Worm (Caenorhabditis elegans) whole organism, L1 larva: ENCODE measurements around the gene pho-1.

Experiments used
- ama-1 ChIP-seq: fragments of 150-350 bp; optimal IDR thresholded peaks from 2 replicates; lab custom pipeline; 2014
- dpl-1 ChIP-seq, 3 experiments: fragments of 150-350 bp in 2 of 3; sonication (generic microtip) in 1 of 3; optimal IDR thresholded peaks; 2 replicates each; lab custom pipeline; 2014 to 2017; ENCODE audit warnings: missing biosample characterization in 3 of 3, missing genetic modification characterization in 3 of 3, missing genetic modification reagents in 3 of 3
- efl-3 ChIP-seq: fragments of 200-800 bp; sonication (Bioruptor generic); optimal IDR thresholded peaks from 2 replicates; lab custom pipeline; 2018; ENCODE audit warnings: mild to moderate bottlenecking, missing genetic modification characterization, missing compliant biosample characterization
- egl-13 ChIP-seq: sonication (generic microtip); optimal IDR thresholded peaks from 2 replicates; lab custom pipeline; 2016; ENCODE audit warnings: missing genotype, missing genetic modification reagents, missing genetic modification characterization, missing compliant biosample characterization
- elt-2 ChIP-seq: sonication (generic microtip); optimal IDR thresholded peaks from 2 replicates; lab custom pipeline; 2016; ENCODE audit warnings: missing genetic modification characterization, mild to moderate bottlenecking, inconsistent platforms, missing compliant biosample characterization, missing genetic modification reagents
- fkh-10 ChIP-seq: sonication (generic microtip); optimal IDR thresholded peaks from 2 replicates; lab custom pipeline; 2017; ENCODE audit warnings: missing biosample characterization, missing genetic modification reagents, missing genetic modification characterization
- irx-1 ChIP-seq: sonication (generic microtip); optimal IDR thresholded peaks from 2 replicates; lab custom pipeline; 2016; ENCODE audit warnings: missing genetic modification characterization, missing compliant biosample characterization
- lin-35 ChIP-seq, 2 experiments: fragments of 150-350 bp; optimal IDR thresholded peaks; 2 replicates each; lab custom pipeline; 2014; ENCODE audit warnings: missing biosample characterization in 2 of 2, missing genetic modification characterization in 2 of 2, missing genetic modification reagents in 2 of 2
- nhr-28 ChIP-seq: fragments of 150-350 bp; optimal IDR thresholded peaks from 2 replicates; lab custom pipeline; 2014; ENCODE audit warnings: missing biosample characterization, missing genetic modification characterization
- nhr-76 ChIP-seq: sonication (generic microtip); optimal IDR thresholded peaks from 2 replicates; lab custom pipeline; 2017; ENCODE audit warnings: missing biosample characterization, missing genetic modification characterization
- skn-1 ChIP-seq: fragments of 150-350 bp; optimal IDR thresholded peaks from 2 replicates; lab custom pipeline; 2014; ENCODE audit warnings: missing biosample characterization, missing genetic modification characterization
- snpc-4 ChIP-seq: fragments of 150-350 bp; optimal IDR thresholded peaks from 2 replicates; lab custom pipeline; 2014; ENCODE audit warnings: missing biosample characterization, missing genetic modification characterization
- sptf-1 ChIP-seq: fragments of 150-350 bp; optimal IDR thresholded peaks from 2 replicates; lab custom pipeline; 2014; ENCODE audit warnings: missing biosample characterization, missing genetic modification characterization

DNA sequence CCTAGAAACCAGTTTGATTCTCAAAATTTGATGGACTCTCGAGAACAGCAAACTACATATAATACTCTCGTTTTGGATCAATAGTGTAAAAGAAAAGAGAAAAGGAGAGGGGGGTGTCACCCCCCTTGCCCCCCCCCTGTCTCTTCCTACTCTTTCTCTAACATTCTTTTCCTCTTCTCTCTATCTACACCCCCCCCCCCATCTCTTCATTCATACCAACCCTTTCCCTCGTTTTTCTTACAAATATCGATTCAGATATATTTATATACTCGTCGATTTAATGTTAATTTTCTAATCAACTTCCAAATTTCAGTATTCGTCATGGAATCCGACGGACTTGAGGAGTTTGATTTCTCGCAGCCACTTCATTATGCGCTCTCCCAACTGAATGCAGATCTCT lies 4.5 kb downstream of the pho-1 start, which contains the start of gene EGAP2.1:
- TF ChIP-seq ama-1 (lab: Kevin White, UChicago) (no peak), irx-1 (tag; lab: Kevin White, UChicago) (no peak), dpl-1 (GFP tag; optimal IDR thresholded peaks at IDR 0.05; lab: Kevin White, UChicago) (no peak), fkh-10 (GFP tag; lab: Kevin White, UChicago) (no peak), nhr-76 (tag; lab: Kevin White, UChicago) (no peak), skn-1 (no peak), nhr-28 (tag; lab: Kevin White, UChicago) (no peak), elt-2 (no peak), snpc-4 (tag; lab: Kevin White, UChicago) (no peak), efl-3 (no peak), lin-35 (GFP tag; optimal IDR thresholded peaks at IDR 0.05; lab: Kevin White, UChicago) (no peak), egl-13 (tag; lab: Kevin White, UChicago) (no peak), sptf-1 (tag; lab: Kevin White, UChicago) (no peak)
